Worm (Caenorhabditis elegans): ENCODE results near the gene R03A10.5.

R03A10.5 gene

ce11 chrX:15446292-15446794 is at the start of gene R03A10.5:
TSS of gene R03A10.5 (plus strand) at chrX:15446722.
- no peak for TF ChIP-seq flt-1 (GFP tag; IDR thresholded peaks at IDR 0.05)
- no peak for TF ChIP-seq B0310.2 (tag; optimal IDR thresholded peaks at IDR 0.05)
- no peak for TF ChIP-seq pes-1 (GFP tag; IDR thresholded peaks at IDR 0.05)
- no peak for TF ChIP-seq aly-1 (tag; optimal IDR thresholded peaks at IDR 0.05)
- TF ChIP-seq ama-1 (optimal IDR thresholded peaks at IDR 0.05) = no peak
- TF ChIP-seq ceh-36 (tag; optimal IDR thresholded peaks at IDR 0.05) = no peak
- no peak for TF ChIP-seq ceh-13 (GFP tag; optimal IDR thresholded peaks at IDR 0.05)

- TF ChIP-seq tbx-37 (GFP tag; conservative IDR thresholded peaks at IDR 0.05) = no peak
Measured at ce11 chrX:15407631-15408030, 38.9 kb upstream of the R03A10.5 start, which contains the start of gene psa-3. TSS of gene psa-3 (plus strand) at chrX:15407931.

ce11 chrX:15408577-15408976 is 37.9 kb upstream of the R03A10.5 start:
- TF ChIP-seq hnd-1 (tag; optimal IDR thresholded peaks at IDR 0.05) (no peak), hmg-4 (GFP tag; optimal IDR thresholded peaks at IDR 0.05) (no peak), ceh-36 (tag; optimal IDR thresholded peaks at IDR 0.05) (no peak), ama-1 (optimal IDR thresholded peaks at IDR 0.05) (no peak), aly-1 (tag; optimal IDR thresholded peaks at IDR 0.05) (no peak), tbx-37 (GFP tag; conservative IDR thresholded peaks at IDR 0.05) (no peak), flt-1 (GFP tag; IDR thresholded peaks at IDR 0.05) (no peak), tra-4 (tag; optimal IDR thresholded peaks at IDR 0.05) (no peak), tbx-11 (GFP tag; IDR thresholded peaks at IDR 0.05) (no peak), scrt-1 (GFP tag; IDR thresholded peaks at IDR 0.05) (no peak), pes-1 (GFP tag; IDR thresholded peaks at IDR 0.05) (no peak), B0310.2 (tag; optimal IDR thresholded peaks at IDR 0.05) (no peak), F13C5.2 (tag; optimal IDR thresholded peaks at IDR 0.05) (no peak)

DNA sequence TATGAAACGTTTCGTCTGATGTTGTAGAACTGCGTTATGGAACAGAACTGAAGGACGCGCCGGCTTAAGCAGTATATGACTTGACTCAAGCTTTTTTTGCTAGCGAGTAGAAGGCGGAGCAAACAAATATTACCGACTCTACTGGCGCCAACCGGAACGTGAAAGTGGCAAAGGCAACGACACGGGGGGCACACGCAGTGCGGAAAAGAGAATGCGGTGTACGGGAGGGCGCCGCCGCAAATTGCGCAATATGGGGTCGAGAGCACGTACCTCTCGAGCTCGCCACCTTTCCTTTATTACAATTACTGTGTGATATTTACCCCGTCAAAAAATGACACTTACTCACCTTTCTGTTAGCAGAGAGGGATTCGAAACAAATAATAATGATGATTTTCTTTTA is 31.3 kb upstream of the R03A10.5 start, which contains the start of gene pqn-36:
Gene pqn-36 (minus strand): TSS at position 268 of the 400 bp plus-strand sequence.
- TF ChIP-seq hmbx-1 (tag; optimal IDR thresholded peaks at IDR 0.05) (no peak), pes-1 (GFP tag; IDR thresholded peaks at IDR 0.05) (no peak), F13C5.2 (tag; optimal IDR thresholded peaks at IDR 0.05) (no peak), hnd-1 (tag; optimal IDR thresholded peaks at IDR 0.05) (no peak), ets-7 (tag; optimal IDR thresholded peaks at IDR 0.05) (no peak), flt-1 (GFP tag; IDR thresholded peaks at IDR 0.05) (no peak), B0310.2 (tag; optimal IDR thresholded peaks at IDR 0.05) (no peak), tbx-37 (GFP tag; conservative IDR thresholded peaks at IDR 0.05) (no peak)

DNA sequence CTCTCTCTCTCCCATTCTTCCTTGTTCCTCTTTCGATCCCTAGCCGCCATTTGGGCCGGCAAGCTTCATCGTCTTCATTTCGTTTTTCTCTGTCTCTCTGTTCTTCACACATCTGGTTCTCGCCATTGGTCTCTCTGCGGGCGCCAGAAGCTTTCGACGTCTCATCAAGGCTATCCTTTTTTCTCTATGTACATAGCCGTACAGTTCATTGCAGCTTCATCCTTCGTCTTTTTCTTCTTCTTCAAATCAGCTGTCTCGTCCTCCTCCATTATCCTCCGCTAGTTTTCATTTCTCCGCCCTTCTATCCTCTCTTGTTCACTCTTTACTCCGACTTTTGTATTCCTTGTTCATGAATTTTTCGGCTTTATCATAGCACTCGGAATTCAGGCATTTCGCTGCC is 25.9 kb upstream of the R03A10.5 start, which contains the start of gene F39D8.3:
Gene F39D8.3 (plus strand): TSS at position 301 of the 400 bp plus-strand sequence.
- TF ChIP-seq hnd-1 (tag; optimal IDR thresholded peaks at IDR 0.05) (no peak), tra-4 (tag; optimal IDR thresholded peaks at IDR 0.05) (no peak), ceh-13 (GFP tag; optimal IDR thresholded peaks at IDR 0.05) (no peak), B0310.2 (tag; optimal IDR thresholded peaks at IDR 0.05) (no peak), flt-1 (GFP tag; IDR thresholded peaks at IDR 0.05) (no peak), F13C5.2 (tag; optimal IDR thresholded peaks at IDR 0.05) (no peak)

DNA sequence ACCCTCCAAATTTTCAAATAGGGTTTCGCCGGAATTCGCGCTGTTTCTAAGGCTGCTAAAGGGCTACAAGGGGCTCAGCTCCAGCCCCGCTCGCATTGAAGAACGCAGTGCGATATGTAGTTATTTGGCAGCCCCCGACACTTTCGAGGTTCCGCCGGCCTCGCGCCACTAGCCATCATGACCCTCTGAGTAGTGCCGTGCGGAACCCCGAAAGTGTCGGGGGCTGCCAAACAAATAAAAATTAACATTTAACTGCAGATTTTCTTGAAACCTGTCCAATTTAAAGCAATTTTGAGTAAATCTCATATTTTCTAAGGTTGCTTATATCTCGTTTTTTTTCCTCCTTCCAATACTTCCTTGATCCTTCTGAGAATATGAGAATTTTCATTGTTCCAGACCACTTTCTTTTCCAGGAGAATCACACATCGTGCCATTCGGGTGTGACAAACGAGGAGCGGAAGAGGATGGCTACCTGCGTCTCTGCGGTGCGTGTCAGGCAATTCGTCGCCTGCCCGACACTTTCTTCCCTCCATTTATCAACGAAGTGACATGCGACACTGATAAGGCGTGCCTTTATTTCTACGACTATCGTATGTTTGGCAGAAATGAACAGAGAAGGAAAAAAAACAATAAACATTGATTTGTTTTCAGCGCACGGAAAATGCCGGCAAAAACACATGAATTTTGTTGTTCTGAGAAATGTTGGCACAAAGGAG is 22.7 kb upstream of the R03A10.5 start:
- TF ChIP-seq ama-1 (optimal IDR thresholded peaks at IDR 0.05) = no peak
- no peak for TF ChIP-seq hnd-1 (tag; optimal IDR thresholded peaks at IDR 0.05)
- TF ChIP-seq sea-1 (GFP tag; conservative IDR thresholded peaks at IDR 0.05) = no peak
- TF ChIP-seq hmbx-1 (tag; optimal IDR thresholded peaks at IDR 0.05) = no peak
- TF ChIP-seq tra-4 (tag; optimal IDR thresholded peaks at IDR 0.05) = no peak

- TF ChIP-seq sea-1 (GFP tag; conservative IDR thresholded peaks at IDR 0.05) = no peak
- no peak for TF ChIP-seq tbx-11 (GFP tag; IDR thresholded peaks at IDR 0.05)
- no peak for TF ChIP-seq hmg-4 (GFP tag; optimal IDR thresholded peaks at IDR 0.05)
- TF ChIP-seq hmbx-1 (tag; optimal IDR thresholded peaks at IDR 0.05) = no peak
- no peak for TF ChIP-seq scrt-1 (GFP tag; IDR thresholded peaks at IDR 0.05)
Measured at ce11 chrX:15427931-15428330, 18.6 kb upstream of the R03A10.5 start, which contains the start of gene nas-13. TSS of gene nas-13 (minus strand) at chrX:15428253.

DNA sequence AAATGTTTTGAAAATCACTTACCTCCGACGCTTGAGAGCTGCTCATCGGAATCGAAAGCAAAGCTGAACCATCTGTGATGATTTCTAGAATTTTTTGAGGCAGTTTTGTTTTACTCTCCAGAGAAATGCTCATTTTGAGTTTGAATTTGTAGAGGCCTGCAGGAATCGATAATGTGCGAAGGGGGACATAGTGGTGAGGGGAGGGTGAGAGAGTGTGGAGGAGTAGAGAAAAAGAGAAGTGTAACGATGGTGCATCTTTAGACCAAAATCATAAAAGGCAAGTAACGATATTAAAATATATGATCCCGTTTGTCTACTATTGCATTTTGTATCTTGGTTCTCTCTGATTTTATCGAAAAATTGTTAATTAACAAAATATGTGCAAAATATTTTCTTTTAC is 15.5 kb upstream of the R03A10.5 start, which contains the start of gene blos-8:
Gene blos-8 (minus strand): TSS at position 216 of the 400 bp plus-strand sequence.
- TF ChIP-seq ceh-13 (GFP tag; optimal IDR thresholded peaks at IDR 0.05) = no peak
- TF ChIP-seq hnd-1 (tag; optimal IDR thresholded peaks at IDR 0.05) = no peak
- no peak for TF ChIP-seq sea-1 (GFP tag; conservative IDR thresholded peaks at IDR 0.05)
- no peak for TF ChIP-seq pes-1 (GFP tag; IDR thresholded peaks at IDR 0.05)

DNA sequence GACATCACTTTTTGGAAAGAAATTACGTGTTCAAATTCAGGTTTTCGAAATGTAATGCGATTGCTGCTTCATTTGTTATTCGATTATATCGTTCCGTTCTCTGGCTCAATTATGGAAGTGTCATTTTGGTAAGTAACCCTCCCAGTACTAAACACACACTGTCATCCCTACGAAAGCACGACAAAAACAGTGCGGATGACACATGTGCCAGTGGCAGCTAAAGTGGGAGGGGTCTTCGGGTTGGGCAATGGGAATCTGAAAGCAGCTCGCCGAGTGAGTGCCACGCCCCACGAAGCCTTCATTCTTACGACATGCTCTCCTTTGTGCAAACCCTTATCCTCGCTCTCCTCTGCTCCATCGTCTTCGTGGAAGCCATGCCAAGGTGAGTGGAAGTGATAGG is 13.0 kb upstream of the R03A10.5 start, which contains the start of gene flp-32:
Gene flp-32 (plus strand): TSS at position 301 of the 400 bp plus-strand sequence.
- TF ChIP-seq flt-1 (GFP tag; IDR thresholded peaks at IDR 0.05) (no peak), hmg-4 (GFP tag; optimal IDR thresholded peaks at IDR 0.05) (no peak), aly-1 (tag; optimal IDR thresholded peaks at IDR 0.05) (no peak), ceh-13 (GFP tag; optimal IDR thresholded peaks at IDR 0.05) (no peak), scrt-1 (GFP tag; IDR thresholded peaks at IDR 0.05) (no peak), tbx-11 (GFP tag; IDR thresholded peaks at IDR 0.05) (no peak), ets-7 (tag; optimal IDR thresholded peaks at IDR 0.05) (no peak)
